Worm (Caenorhabditis elegans): ENCODE results near the gene rsp-7.

- TF ChIP-seq ceh-82 (tag; optimal IDR thresholded peaks at IDR 0.05) (no peak), elt-2 (tag; optimal IDR thresholded peaks at IDR 0.05) (no peak), nhr-25 (tag; optimal IDR thresholded peaks at IDR 0.05) (no peak), fkh-10 (GFP tag; optimal IDR thresholded peaks at IDR 0.05) (no peak)
These were observed 48.6 kb downstream of the rsp-7 start for ce11 chrII:10707439-10708096.

Data from whole organism, L3 larva.